Worm (Caenorhabditis elegans) whole organism, L3 larva: ENCODE results near the gene F14F8.8.

Experiments
- R02D3.7 ChIP-seq: fragments of 150-350 bp; optimal IDR thresholded peaks from 2 replicates; lab custom pipeline; 2014; ENCODE audit warnings: missing biosample characterization, missing genetic modification characterization
- ZK546.5 ChIP-seq: sonication (generic microtip); optimal IDR thresholded peaks from 2 replicates; lab custom pipeline; 2017; ENCODE audit warnings: missing biosample characterization, missing genetic modification characterization
- aly-2 ChIP-seq: fragments of 150-350 bp; optimal IDR thresholded peaks from 2 replicates; lab custom pipeline; 2014; ENCODE audit warnings: missing biosample characterization, missing genetic modification characterization
- ama-1 ChIP-seq: fragments of 150-350 bp; optimal IDR thresholded peaks from 2 replicates; lab custom pipeline; 2018
- ceh-16 ChIP-seq: sonication (generic microtip); optimal IDR thresholded peaks from 2 replicates; lab custom pipeline; 2017; ENCODE audit warnings: missing biosample characterization, missing genetic modification characterization
- ceh-28 ChIP-seq: fragments of 150-350 bp; optimal IDR thresholded peaks from 2 replicates; lab custom pipeline; 2014; ENCODE audit warnings: missing biosample characterization, missing genetic modification reagents, missing genetic modification characterization
- ceh-9 ChIP-seq: sonication (generic microtip); optimal IDR thresholded peaks from 2 replicates; lab custom pipeline; 2018; ENCODE audit warnings: missing biosample characterization, missing genetic modification characterization
- daf-12 ChIP-seq: fragments of 150-350 bp; optimal IDR thresholded peaks from 2 replicates; lab custom pipeline; 2014; ENCODE audit warnings: missing biosample characterization, missing genetic modification reagents, missing genetic modification characterization
- egl-27 ChIP-seq: sonication (generic microtip); optimal IDR thresholded peaks from 4 replicates; lab custom pipeline; 2017; ENCODE audit warnings: missing biosample characterization, missing genetic modification reagents, missing genetic modification characterization
- egl-5 ChIP-seq: fragments of 150-350 bp; optimal IDR thresholded peaks from 2 replicates; lab custom pipeline; 2017; ENCODE audit warnings: missing biosample characterization, missing genetic modification reagents, missing genetic modification characterization, inconsistent platforms
- elt-1 ChIP-seq: fragments of 150-350 bp; optimal IDR thresholded peaks from 2 replicates; lab custom pipeline; 2014; ENCODE audit warnings: missing biosample characterization, missing genetic modification characterization
- elt-2 ChIP-seq: sonication (generic microtip); optimal IDR thresholded peaks from 2 replicates; lab custom pipeline; 2016; ENCODE audit warnings: missing genetic modification reagents, mild to moderate bottlenecking, missing genetic modification characterization, missing compliant biosample characterization
- elt-3 ChIP-seq, 3 experiments: fragments of 150-350 bp in 1 of 3; sonication (generic microtip) in 2 of 3; optimal IDR thresholded peaks; 2 replicates in 2 of 3; 4 replicates in 1 of 3; lab custom pipeline; 2014 to 2017; ENCODE audit warnings: missing biosample characterization in 3 of 3, missing genetic modification characterization in 3 of 3
- eor-1 ChIP-seq, 2 experiments: fragments of 150-350 bp; optimal IDR thresholded peaks; 2 replicates each; lab custom pipeline; 2014 to 2018; ENCODE audit warnings: missing biosample characterization in 2 of 2, missing genetic modification characterization in 2 of 2
- fkh-10 ChIP-seq: sonication (generic microtip); optimal IDR thresholded peaks from 2 replicates; lab custom pipeline; 2017; ENCODE audit warnings: missing biosample characterization, missing genetic modification reagents, missing genetic modification characterization
- fos-1 ChIP-seq: fragments of 150-350 bp; optimal IDR thresholded peaks from 2 replicates; lab custom pipeline; 2014; ENCODE audit warnings: missing biosample characterization, missing genetic modification characterization
- hmg-11 ChIP-seq: sonication (generic microtip); optimal IDR thresholded peaks from 2 replicates; lab custom pipeline; 2016; ENCODE audit warnings: missing genetic modification characterization, missing compliant biosample characterization
- jun-1 ChIP-seq: fragments of 150-350 bp; optimal IDR thresholded peaks from 2 replicates; lab custom pipeline; 2014; ENCODE audit warnings: missing biosample characterization, missing genetic modification reagents, missing genetic modification characterization
- lin-15B ChIP-seq: fragments of 150-350 bp; optimal IDR thresholded peaks from 2 replicates; lab custom pipeline; 2014; ENCODE audit warnings: missing biosample characterization, missing genetic modification characterization
- lin-39 ChIP-seq: fragments of 150-350 bp; optimal IDR thresholded peaks from 2 replicates; lab custom pipeline; 2018; ENCODE audit warnings: missing biosample characterization, missing genetic modification reagents, missing genetic modification characterization
- lsy-12 ChIP-seq: sonication (generic microtip); optimal IDR thresholded peaks from 2 replicates; lab custom pipeline; 2016; ENCODE audit warnings: mild to moderate bottlenecking, missing genetic modification characterization, missing compliant biosample characterization
- mdl-1 ChIP-seq: fragments of 150-350 bp; optimal IDR thresholded peaks from 2 replicates; lab custom pipeline; 2014; ENCODE audit warnings: missing biosample characterization, missing genetic modification characterization
- mml-1 ChIP-seq: fragments of 150-350 bp; sonication (generic microtip); optimal IDR thresholded peaks from 3 replicates; lab custom pipeline; 2014; ENCODE audit warnings: missing biosample characterization, missing genetic modification characterization
- nfya-1 ChIP-seq: sonication (generic microtip); optimal IDR thresholded peaks from 2 replicates; lab custom pipeline; 2017; ENCODE audit warnings: missing genetic modification characterization, mild to moderate bottlenecking, missing compliant biosample characterization, antibody characterized with exemption, moderate library complexity; ENCODE audit not compliant: insufficient read depth
- nhr-11 ChIP-seq: fragments of 150-350 bp; optimal IDR thresholded peaks from 2 replicates; lab custom pipeline; 2014; ENCODE audit warnings: missing biosample characterization, missing genetic modification characterization
- nhr-12 ChIP-seq: fragments of 150-350 bp; optimal IDR thresholded peaks from 2 replicates; lab custom pipeline; 2014; ENCODE audit warnings: missing biosample characterization, missing genetic modification characterization
- nhr-23 ChIP-seq: fragments of 150-350 bp; optimal IDR thresholded peaks from 2 replicates; lab custom pipeline; 2014; ENCODE audit warnings: missing biosample characterization, missing genetic modification reagents, missing genetic modification characterization
- nhr-237 ChIP-seq: fragments of 150-350 bp; optimal IDR thresholded peaks from 2 replicates; lab custom pipeline; 2014; ENCODE audit warnings: missing biosample characterization, missing genetic modification characterization
- nhr-25 ChIP-seq: sonication (generic microtip); optimal IDR thresholded peaks from 2 replicates; lab custom pipeline; 2017; ENCODE audit warnings: missing biosample characterization, missing genetic modification characterization
- nhr-28 ChIP-seq: fragments of 150-350 bp; optimal IDR thresholded peaks from 2 replicates; lab custom pipeline; 2014; ENCODE audit warnings: missing biosample characterization, missing genetic modification characterization
- nhr-76 ChIP-seq: fragments of 150-350 bp; sonication (generic microtip); optimal IDR thresholded peaks from 5 replicates; lab custom pipeline; 2014; ENCODE audit warnings: missing biosample characterization, missing genetic modification characterization
- nhr-77 ChIP-seq: fragments of 150-350 bp; optimal IDR thresholded peaks from 2 replicates; lab custom pipeline; 2014; ENCODE audit warnings: missing biosample characterization, missing genetic modification characterization
- pha-4 ChIP-seq: fragments of 150-350 bp; optimal IDR thresholded peaks from 2 replicates; lab custom pipeline; 2014; ENCODE audit warnings: missing biosample characterization, missing genetic modification reagents, missing genetic modification characterization
- unc-62 ChIP-seq: fragments of 150-350 bp; sonication (generic microtip); optimal IDR thresholded peaks from 4 replicates; lab custom pipeline; 2014; ENCODE audit warnings: missing biosample characterization, missing genetic modification reagents, missing genetic modification characterization
- zag-1 ChIP-seq: fragments of 150-350 bp; optimal IDR thresholded peaks from 2 replicates; lab custom pipeline; 2014; ENCODE audit warnings: missing biosample characterization, missing genetic modification characterization
- ztf-11 ChIP-seq: fragments of 150-350 bp; optimal IDR thresholded peaks from 2 replicates; lab custom pipeline; 2014; ENCODE audit warnings: missing biosample characterization, missing genetic modification characterization

The F14F8.8 gene

DNA sequence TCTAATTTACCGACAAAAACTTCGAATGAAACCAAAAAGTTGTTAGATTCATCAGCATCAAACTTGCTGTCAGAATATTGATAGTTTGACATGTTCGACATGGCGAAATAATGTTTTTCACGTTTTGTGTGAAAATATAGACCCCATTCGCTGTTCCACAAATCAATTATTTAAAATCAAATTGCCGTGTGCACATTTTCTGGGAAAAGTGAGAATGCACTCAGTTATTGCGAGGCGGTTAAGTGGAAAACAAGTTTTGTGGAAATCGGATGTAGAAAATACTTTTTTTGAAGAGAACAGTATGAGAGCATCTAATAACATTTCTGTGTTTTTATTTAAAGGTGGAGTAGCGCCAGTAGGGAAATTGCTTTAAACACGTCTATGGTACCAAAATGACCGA lies 21.6 kb upstream of the F14F8.8 start, which contains the start of gene srw-42:
Gene srw-42, minus strand, starts transcription at position 101 of the 400 bp plus-strand sequence.
- TF ChIP-seq lin-39 (tag; lab: Kevin White, UChicago) = no peak
- TF ChIP-seq lsy-12 (tag; lab: Kevin White, UChicago) = no peak
- TF ChIP-seq eor-1 (tag; optimal IDR thresholded peaks at IDR 0.05; lab: Kevin White, UChicago) = no peak
- no peak for TF ChIP-seq nhr-76 (tag; lab: Kevin White, UChicago)
- no peak for TF ChIP-seq nhr-11 (tag; lab: Kevin White, UChicago)
- no peak for TF ChIP-seq mml-1 (tag; lab: Kevin White, UChicago)
- TF ChIP-seq pha-4 = no peak
- no peak for TF ChIP-seq unc-62 (GFP tag; lab: Kevin White, UChicago)
- TF ChIP-seq ztf-11 = no peak

DNA sequence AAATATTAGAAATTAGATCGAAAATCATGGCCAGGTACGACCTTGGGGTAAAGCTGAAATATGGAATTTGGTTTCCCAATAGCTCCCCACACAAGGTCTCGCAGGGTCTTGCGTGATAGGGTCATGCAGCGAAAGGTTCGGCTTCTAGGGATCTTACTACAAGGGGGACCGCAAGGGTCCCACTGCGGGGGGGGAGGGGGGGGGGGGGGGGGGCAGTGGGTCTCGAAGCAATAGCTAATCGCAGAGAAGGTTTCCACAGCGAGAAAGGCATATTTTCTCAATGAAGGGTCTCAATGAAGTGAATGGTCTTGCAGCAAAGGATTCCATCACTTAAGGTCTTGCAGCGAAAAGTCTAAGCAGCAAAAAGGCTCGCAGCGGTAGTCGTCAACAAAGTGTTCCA lies 20.9 kb upstream of the F14F8.8 start:
- no peak for TF ChIP-seq nhr-11 (tag; lab: Kevin White, UChicago)

DNA sequence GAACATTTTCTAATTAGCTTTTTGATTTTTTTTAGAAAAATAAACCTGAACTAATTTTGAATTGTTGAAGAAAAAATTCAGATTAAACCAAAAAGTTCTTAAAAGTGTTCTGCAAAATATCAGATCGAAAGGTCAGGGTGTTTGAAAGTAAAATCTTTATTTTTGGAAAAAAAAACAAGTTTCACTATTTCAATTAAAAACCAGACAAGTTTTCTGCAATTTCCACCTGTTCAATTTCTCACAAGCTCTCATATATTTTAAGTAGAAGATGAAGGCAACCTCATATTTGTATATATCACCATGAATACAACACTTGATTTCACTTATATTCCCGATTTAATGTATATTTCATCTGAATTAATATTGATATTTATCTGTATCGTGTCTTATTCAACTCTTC lies 15.1 kb upstream of the F14F8.8 start, which contains the start of gene srz-102:
Gene srz-102, plus strand, starts transcription at position 301 of the 400 bp plus-strand sequence.
- no peak for TF ChIP-seq nhr-23 (tag; lab: Kevin White, UChicago)
- no peak for TF ChIP-seq hmg-11 (tag; lab: Kevin White, UChicago)
- no peak for TF ChIP-seq lin-39 (tag; lab: Kevin White, UChicago)
- TF ChIP-seq jun-1 (tag; lab: Kevin White, UChicago) = no peak
- TF ChIP-seq nhr-77 (tag; lab: Kevin White, UChicago) = no peak
- TF ChIP-seq unc-62 (GFP tag; lab: Kevin White, UChicago) = no peak
- no peak for TF ChIP-seq nhr-237 (tag; lab: Kevin White, UChicago)
- no peak for TF ChIP-seq daf-12 (tag; lab: Kevin White, UChicago)
- no peak for TF ChIP-seq egl-27 (tag; lab: Kevin White, UChicago)
- no peak for TF ChIP-seq aly-2
- no peak for TF ChIP-seq nhr-28
- TF ChIP-seq, all 47 proteins: peak for 0

DNA sequence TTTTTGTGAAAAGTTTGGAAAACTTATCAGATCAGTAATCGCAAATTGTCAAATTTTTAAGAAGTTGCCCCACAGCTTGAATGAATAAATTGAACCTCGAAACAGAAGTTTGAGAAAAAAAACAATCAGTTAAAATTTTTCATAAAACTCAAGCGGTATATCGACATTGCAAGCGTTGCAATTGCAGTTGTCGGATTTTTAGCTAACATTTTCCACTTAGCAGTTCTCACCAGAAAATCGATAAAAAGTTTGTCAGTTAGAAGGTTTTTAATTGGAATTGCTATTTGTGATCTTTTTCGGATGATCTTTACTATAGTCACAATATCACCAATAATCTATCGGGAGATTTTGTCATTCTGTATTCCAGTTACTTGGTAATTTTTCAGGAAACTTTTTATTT lies 13.6 kb upstream of the F14F8.8 start, which contains the start of gene srw-43:
Gene srw-43, plus strand, starts transcription at position 301 of the 400 bp plus-strand sequence.
- TF ChIP-seq ceh-28 (tag; lab: Kevin White, UChicago) = no peak
- no peak for TF ChIP-seq nhr-11 (tag; lab: Kevin White, UChicago)

DNA sequence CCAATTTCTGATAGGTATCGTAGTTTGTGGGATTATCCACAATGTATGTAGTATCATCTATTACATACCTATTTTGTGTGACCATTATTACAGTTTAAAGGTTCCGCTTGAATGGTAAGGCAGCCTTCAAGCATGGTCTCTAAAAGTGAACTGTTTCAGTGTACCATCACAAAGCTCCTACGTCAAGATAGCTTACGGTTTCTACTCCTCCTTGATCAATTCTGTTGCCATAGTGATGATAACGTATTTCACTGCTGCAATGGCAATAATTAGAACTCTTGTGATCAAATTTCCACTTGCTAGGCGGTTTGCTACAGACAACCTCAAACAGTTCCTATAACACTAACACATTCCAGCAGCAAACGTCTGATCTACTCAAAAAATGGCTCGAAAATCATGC lies 11.3 kb upstream of the F14F8.8 start:
- TF ChIP-seq ceh-9 = no peak
- no peak for TF ChIP-seq zag-1 (tag; lab: Kevin White, UChicago)
- TF ChIP-seq hmg-11 (tag; lab: Kevin White, UChicago) = no peak
- TF ChIP-seq egl-5 (tag; lab: Kevin White, UChicago) = no peak

DNA sequence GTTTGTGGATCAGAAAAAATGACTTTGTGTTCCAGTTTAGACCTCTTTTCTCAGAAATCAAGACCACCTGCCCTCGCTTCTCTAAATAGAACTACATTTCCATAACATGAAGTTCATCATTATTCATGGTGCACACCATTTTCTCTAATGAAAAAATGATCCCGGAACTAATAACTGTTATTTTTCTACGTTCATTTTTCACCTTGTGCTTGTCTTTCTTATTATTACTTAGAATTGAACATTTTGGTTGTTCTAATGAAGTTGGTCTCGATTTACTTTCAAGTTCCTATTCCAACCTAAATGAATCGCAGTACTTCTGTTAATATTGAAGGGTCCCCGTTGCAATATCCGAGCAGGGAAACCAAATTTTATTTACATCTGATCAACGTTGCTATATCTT lies 10.8 kb upstream of the F14F8.8 start, which contains the start of gene srw-36:
Gene srw-36, plus strand, starts transcription at position 301 of the 400 bp plus-strand sequence.
- TF ChIP-seq nhr-12 = no peak
- TF ChIP-seq lin-39 (tag; lab: Kevin White, UChicago) = no peak
- no peak for TF ChIP-seq R02D3.7
- no peak for TF ChIP-seq lin-15B (tag; lab: Kevin White, UChicago)
- no peak for TF ChIP-seq elt-2
- TF ChIP-seq ama-1 (lab: Kevin White, UChicago) = no peak
- no peak for TF ChIP-seq daf-12 (tag; lab: Kevin White, UChicago)
- TF ChIP-seq ceh-9 = no peak
- TF ChIP-seq mml-1 (tag; lab: Kevin White, UChicago) = no peak
- TF ChIP-seq nfya-1 (tag; lab: Kevin White, UChicago) = no peak
- no peak for TF ChIP-seq elt-1 (tag; lab: Kevin White, UChicago)
- TF ChIP-seq ztf-11 = no peak
- TF ChIP-seq ceh-16 = no peak
- no peak for TF ChIP-seq fkh-10
- TF ChIP-seq nhr-25 (tag; lab: Kevin White, UChicago) = no peak
- no peak for TF ChIP-seq mdl-1 (tag; lab: Kevin White, UChicago)
- no peak for TF ChIP-seq elt-3 (tag; optimal IDR thresholded peaks at IDR 0.05; lab: Kevin White, UChicago)
- TF ChIP-seq fos-1 (tag; lab: Kevin White, UChicago) = no peak
- no peak for TF ChIP-seq zag-1 (tag; lab: Kevin White, UChicago)
- no peak for TF ChIP-seq ZK546.5 (tag; lab: Kevin White, UChicago)
